Fruit fly (Drosophila melanogaster) whole organism, embryonic: Measurements from ENCODE around the gene CG14664.
A peak's percentile ranks its signal among the peaks of the same experiment; 100 is the strongest.

Experiments
- Atf-2 ChIP-seq: fragments of 200-800 bp; sonication (Bioruptor generic); optimal IDR thresholded peaks from 2 replicates; lab custom pipeline; 2016; ENCODE audit warnings: missing biosample characterization, missing genetic modification characterization
- CG1024 ChIP-seq: fragments of 200-800 bp; sonication (Bioruptor generic); IDR thresholded peaks from 2 replicates; pipeline ENCODE4 v1.3.6; 2022; ENCODE audit warnings: missing biosample characterization, missing genetic modification characterization
- CG11085 ChIP-seq: fragments of 200-800 bp; sonication (Bioruptor generic); IDR thresholded peaks from 2 replicates; pipeline ENCODE4 v1.3.6; 2022; ENCODE audit warnings: missing biosample characterization, missing genetic modification characterization
- CG12236 ChIP-seq: fragments of 200-800 bp; sonication (Bioruptor generic); optimal IDR thresholded peaks from 2 replicates; lab custom pipeline; 2016; ENCODE audit warnings: missing biosample characterization, missing genetic modification characterization
- CG12299 ChIP-seq: fragments of 200-800 bp; sonication (Bioruptor generic); optimal IDR thresholded peaks from 2 replicates; lab custom pipeline; 2018; ENCODE audit warnings: missing biosample characterization, mild to moderate bottlenecking, missing genetic modification characterization
- CG12659 ChIP-seq: fragments of 200-800 bp; sonication (Bioruptor generic); optimal IDR thresholded peaks from 3 replicates; lab custom pipeline; 2017; ENCODE audit warnings: mild to moderate bottlenecking, missing biosample characterization, missing genetic modification reagents, missing genetic modification characterization
- CG13775 ChIP-seq: fragments of 200-800 bp; sonication (Bioruptor generic); optimal IDR thresholded peaks from 3 replicates; lab custom pipeline; 2017; ENCODE audit warnings: missing biosample characterization, mild to moderate bottlenecking, missing genetic modification characterization
- CG17361 ChIP-seq: fragments of 200-800 bp; sonication (Bioruptor generic); IDR thresholded peaks from 3 replicates; pipeline ENCODE4 v1.3.6; 2022; ENCODE audit warnings: missing biosample characterization, missing genetic modification characterization
- CG17385 ChIP-seq: fragments of 200-800 bp; sonication (Bioruptor generic); optimal IDR thresholded peaks from 3 replicates; lab custom pipeline; 2018; ENCODE audit warnings: missing biosample characterization, mild to moderate bottlenecking, missing genetic modification characterization
- CG17829 ChIP-seq: fragments of 200-800 bp; optimal IDR thresholded peaks from 2 replicates; lab custom pipeline; 2019; ENCODE audit warnings: missing biosample characterization, mild to moderate bottlenecking, missing genetic modification characterization, moderate library complexity
- CG30431 ChIP-seq: fragments of 200-800 bp; sonication (Bioruptor generic); optimal IDR thresholded peaks from 2 replicates; lab custom pipeline; 2017; ENCODE audit warnings: missing biosample characterization, missing genetic modification characterization
- CG31224 ChIP-seq: fragments of 200-800 bp; sonication (Bioruptor generic); IDR thresholded peaks from 2 replicates; pipeline ENCODE4 v1.3.6; 2022; ENCODE audit warnings: missing biosample characterization, missing genetic modification characterization
- CG3726 ChIP-seq: fragments of 200-800 bp; sonication (Bioruptor generic); IDR thresholded peaks from 3 replicates; pipeline ENCODE4, ENCODE4 v1.3.6; 2022; ENCODE audit warnings: missing biosample characterization, missing genetic modification characterization
- CG4360 ChIP-seq: fragments of 200-800 bp; sonication (Bioruptor generic); IDR thresholded peaks from 2 replicates; pipeline ENCODE4 v1.3.6; 2022; ENCODE audit warnings: missing biosample characterization, missing genetic modification characterization
- CG7271 ChIP-seq: fragments of 200-800 bp; sonication (Bioruptor generic); optimal IDR thresholded peaks from 2 replicates; lab custom pipeline; 2018; ENCODE audit warnings: missing biosample characterization, mild to moderate bottlenecking, missing genetic modification characterization, moderate library complexity
- CG7987 ChIP-seq: fragments of 200-800 bp; sonication (Bioruptor generic); optimal IDR thresholded peaks from 2 replicates; lab custom pipeline; 2018; ENCODE audit warnings: missing biosample characterization, mild to moderate bottlenecking, missing genetic modification characterization, moderate library complexity
- CG8089 ChIP-seq: fragments of 200-800 bp; sonication (Bioruptor generic); optimal IDR thresholded peaks from 3 replicates; lab custom pipeline; 2016; ENCODE audit warnings: missing biosample characterization, missing genetic modification characterization
- CG8388 ChIP-seq: fragments of 200-800 bp; sonication (Bioruptor generic); optimal IDR thresholded peaks from 2 replicates; lab custom pipeline; 2019; ENCODE audit warnings: missing biosample characterization, mild to moderate bottlenecking, missing genetic modification characterization, moderate library complexity
- CG8765 ChIP-seq: fragments of 200-800 bp; sonication (Bioruptor generic); IDR thresholded peaks from 2 replicates; pipeline ENCODE4 v1.3.6; 2022; ENCODE audit warnings: missing biosample characterization, missing genetic modification characterization
- CHES-1-like ChIP-seq: fragments of 200-800 bp; sonication (Bioruptor generic); optimal IDR thresholded peaks from 2 replicates; lab custom pipeline; 2016; ENCODE audit warnings: missing biosample characterization, missing genetic modification characterization
- HLH4C ChIP-seq: fragments of 200-800 bp; sonication (Bioruptor generic); IDR thresholded peaks from 3 replicates; pipeline ENCODE4 v1.3.6; 2022; ENCODE audit warnings: missing biosample characterization, missing genetic modification characterization; ENCODE audit not compliant: partially characterized antibody
- HLHmδ ChIP-seq: fragments of 200-800 bp; sonication (Bioruptor generic); optimal IDR thresholded peaks from 2 replicates; lab custom pipeline; 2018; ENCODE audit warnings: missing biosample characterization, mild to moderate bottlenecking, missing genetic modification characterization, moderate library complexity
- Hr3 ChIP-seq: fragments of 200-800 bp; sonication (Bioruptor generic); optimal IDR thresholded peaks from 3 replicates; lab custom pipeline; 2016; ENCODE audit warnings: missing biosample characterization, missing genetic modification characterization
- Mad ChIP-seq: fragments of 200-800 bp; sonication (Bioruptor generic); optimal IDR thresholded peaks from 2 replicates; lab custom pipeline; 2016; ENCODE audit warnings: missing biosample characterization, missing genetic modification characterization
- Max ChIP-seq: fragments of 200-800 bp; sonication (Bioruptor generic); optimal IDR thresholded peaks from 2 replicates; lab custom pipeline; 2016; ENCODE audit warnings: missing biosample characterization, mild to moderate bottlenecking, missing genetic modification characterization
- Med ChIP-seq: fragments of 200-800 bp; sonication (Bioruptor generic); peaks from one replicate; lab custom pipeline; 2016; ENCODE audit warnings: missing biosample characterization, missing genetic modification characterization, mild to moderate bottlenecking, inconsistent platforms, moderate library complexity
- Ssrp ChIP-seq: fragments of 200-800 bp; sonication (Bioruptor generic); optimal IDR thresholded peaks from 2 replicates; lab custom pipeline; 2018; ENCODE audit warnings: missing biosample characterization, mild to moderate bottlenecking, missing genetic modification characterization, moderate library complexity
- br ChIP-seq: fragments of >200 bp; optimal IDR thresholded peaks from 2 replicates; lab custom pipeline; 2017
- corto ChIP-seq: fragments of 200-800 bp; sonication (Bioruptor generic); optimal IDR thresholded peaks from 2 replicates; lab custom pipeline; 2016; ENCODE audit warnings: missing biosample characterization, mild to moderate bottlenecking, missing genetic modification characterization, moderate library complexity
- da ChIP-seq: fragments of 200-800 bp; sonication (Bioruptor generic); optimal IDR thresholded peaks from 2 replicates; lab custom pipeline; 2016; ENCODE audit warnings: missing biosample characterization, missing genetic modification characterization
- dmrt11E ChIP-seq: fragments of 200-800 bp; sonication (Bioruptor generic); optimal IDR thresholded peaks from 3 replicates; lab custom pipeline; 2018; ENCODE audit warnings: missing biosample characterization, mild to moderate bottlenecking, missing genetic modification characterization, moderate library complexity
- fd3F ChIP-seq: fragments of 200-800 bp; sonication (Bioruptor generic); optimal IDR thresholded peaks from 2 replicates; lab custom pipeline; 2018; ENCODE audit warnings: missing biosample characterization, mild to moderate bottlenecking, missing genetic modification characterization, moderate library complexity
- knrl ChIP-seq: fragments of 200-800 bp; sonication (Bioruptor generic); IDR thresholded peaks from 3 replicates; pipeline ENCODE4 v1.3.6; 2022; ENCODE audit warnings: missing biosample characterization, missing genetic modification characterization; ENCODE audit not compliant: partially characterized antibody
- lab ChIP-seq: fragments of 200-800 bp; sonication (Bioruptor generic); optimal IDR thresholded peaks from 3 replicates; lab custom pipeline; 2017; ENCODE audit warnings: missing biosample characterization, missing genetic modification characterization, mild to moderate bottlenecking, moderate library complexity, missing genetic modification reagents
- nerfin-1 ChIP-seq: fragments of 200-800 bp; sonication (Bioruptor generic); optimal IDR thresholded peaks from 3 replicates; lab custom pipeline; 2019; ENCODE audit warnings: missing biosample characterization, mild to moderate bottlenecking, missing genetic modification characterization, moderate library complexity
- odd ChIP-seq: fragments of 200-800 bp; sonication (Bioruptor generic); optimal IDR thresholded peaks from 2 replicates; lab custom pipeline; 2017; ENCODE audit warnings: missing biosample characterization, mild to moderate bottlenecking, missing genetic modification characterization
- otp ChIP-seq: fragments of 200-800 bp; sonication (Bioruptor generic); IDR thresholded peaks from 3 replicates; pipeline ENCODE4, ENCODE4 v1.3.6; 2022; ENCODE audit warnings: missing biosample characterization, missing genetic modification characterization
- pros ChIP-seq: fragments of 200-800 bp; sonication (Bioruptor generic); optimal IDR thresholded peaks from 3 replicates; lab custom pipeline; 2019; ENCODE audit warnings: missing biosample characterization, mild to moderate bottlenecking, missing genetic modification characterization, moderate library complexity
- pzg ChIP-seq: fragments of 200-800 bp; sonication (Bioruptor generic); optimal IDR thresholded peaks from 3 replicates; lab custom pipeline; 2018; ENCODE audit warnings: missing biosample characterization, mild to moderate bottlenecking, missing genetic modification characterization, moderate library complexity
- repo ChIP-seq: fragments of 200-800 bp; sonication (Bioruptor generic); optimal IDR thresholded peaks from 2 replicates; lab custom pipeline; 2016; ENCODE audit warnings: missing biosample characterization, missing genetic modification characterization
- row ChIP-seq: fragments of 200-800 bp; sonication (Bioruptor generic); IDR thresholded peaks from 3 replicates; pipeline ENCODE4 v1.3.6; 2022; ENCODE audit warnings: missing biosample characterization, missing genetic modification characterization
- slp2 ChIP-seq: fragments of 200-800 bp; sonication (Bioruptor generic); optimal IDR thresholded peaks from 2 replicates; lab custom pipeline; 2016; ENCODE audit warnings: missing biosample characterization, missing genetic modification characterization
- so ChIP-seq: fragments of 200-800 bp; sonication (Bioruptor generic); IDR thresholded peaks from 3 replicates; pipeline ENCODE4 v1.3.6; 2022; ENCODE audit warnings: missing biosample characterization, missing genetic modification characterization
- sqz ChIP-seq: fragments of 200-800 bp; sonication (Bioruptor generic); optimal IDR thresholded peaks from 3 replicates; lab custom pipeline; 2018; ENCODE audit warnings: missing biosample characterization, mild to moderate bottlenecking, missing genetic modification characterization
- tap ChIP-seq: fragments of 200-800 bp; optimal IDR thresholded peaks from 3 replicates; lab custom pipeline; 2019; ENCODE audit warnings: missing biosample characterization, mild to moderate bottlenecking, missing genetic modification characterization, moderate library complexity
- usp ChIP-seq: fragments of >200 bp; optimal IDR thresholded peaks from 2 replicates; lab custom pipeline; 2017; ENCODE audit warnings: missing biosample characterization, missing genetic modification characterization
- vfl ChIP-seq: fragments of 200-800 bp; sonication (Bioruptor generic); optimal IDR thresholded peaks from 2 replicates; lab custom pipeline; 2016; ENCODE audit warnings: missing biosample characterization, missing genetic modification characterization
- zf30C ChIP-seq: fragments of 200-800 bp; sonication (Bioruptor generic); optimal IDR thresholded peaks from 3 replicates; lab custom pipeline; 2018; ENCODE audit warnings: missing biosample characterization, mild to moderate bottlenecking, missing genetic modification characterization

Gene CG14664

DNA sequence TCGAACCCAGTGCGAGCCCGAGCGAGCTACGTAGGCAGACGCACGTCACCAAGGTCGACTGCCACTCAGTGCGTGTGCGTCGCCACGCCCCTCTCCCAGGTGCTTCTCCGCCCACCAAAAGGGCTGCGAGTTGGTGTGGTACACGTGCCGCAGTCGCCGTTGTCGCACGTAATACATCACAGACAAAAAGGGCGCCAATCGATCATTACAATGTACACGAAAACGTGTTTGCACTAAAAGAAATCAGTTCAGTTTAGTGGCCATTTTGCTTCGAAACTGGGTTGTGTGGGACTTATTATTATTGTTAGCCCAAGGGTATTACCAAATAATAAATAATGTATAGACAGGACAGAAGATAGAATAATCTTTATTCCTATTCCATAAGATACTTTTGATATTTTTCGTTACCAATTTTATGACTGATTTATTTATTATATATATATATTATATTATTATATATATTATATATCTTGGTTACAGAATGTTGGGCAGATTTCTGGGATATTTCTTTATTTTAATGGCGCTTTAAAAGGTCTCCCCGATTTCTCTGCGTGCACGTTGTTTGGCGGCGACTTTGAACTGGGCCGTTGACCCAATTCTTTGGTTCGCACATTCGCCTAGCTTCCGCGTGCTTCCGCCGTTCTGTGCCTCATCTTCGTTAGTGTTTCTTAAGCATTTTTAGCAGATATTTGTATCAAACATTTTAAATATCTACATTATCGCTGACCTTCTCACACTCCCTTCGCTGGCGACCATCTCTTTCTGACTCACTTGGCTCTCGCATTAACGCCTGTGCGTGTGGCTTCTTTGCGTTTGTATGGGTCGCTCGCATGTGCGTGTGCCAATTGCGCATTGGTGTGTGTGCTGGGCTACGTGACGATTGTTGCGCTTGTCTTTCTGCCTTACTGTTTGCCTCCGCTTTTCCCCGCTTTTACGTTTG is 39.6 kb downstream of the CG14664 start (continued):
- peak; percentile 77 for TF ChIP-seq row (GFP tag; lab: Robert Waterston, UW)
- TF ChIP-seq CG7987 (GFP tag; lab: Kevin White, UChicago): peak; percentile 47
- peak; percentile 94 for TF ChIP-seq CG12659 (GFP tag; lab: Kevin White, UChicago)
- peak; percentile 83 for TF ChIP-seq fd3F
- TF ChIP-seq nerfin-1 (tag; lab: Kevin White, UChicago): peak; percentile 71
- 0 out of 2 replicates have a peak, but pooled peaks have one; percentile 24 for TF ChIP-seq CG4360 (GFP tag; lab: Robert Waterston, UW)
- peak; percentile 0 for TF ChIP-seq pzg (GFP tag; lab: Kevin White, UChicago)
- TF ChIP-seq CG17385: peak; percentile 87
- TF ChIP-seq Atf-2 (GFP tag; lab: Kevin White, UChicago): no peak
- TF ChIP-seq sqz: peak; percentile 80
- 0 out of 3 replicates have a peak, but pooled peaks have one; percentile 64 for TF ChIP-seq CG3726 (GFP tag; lab: Robert Waterston, UW)
- 0 out of 2 replicates have a peak, but pooled peaks have one; percentile 23 for TF ChIP-seq CG11085 (GFP tag; lab: Robert Waterston, UW)
- no peak for TF ChIP-seq HLH4C (GFP tag; lab: Robert Waterston, UW)
- peak; percentile 92 for TF ChIP-seq zf30C (GFP tag; lab: Kevin White, UChicago)
- TF ChIP-seq usp: no peak
- TF ChIP-seq Hr3: peak; percentile 89
- peak; percentile 97 for TF ChIP-seq CG17361 (GFP tag; lab: Robert Waterston, UW)
- no peak for TF ChIP-seq CG12236 (GFP tag; lab: Kevin White, UChicago)
- no peak for TF ChIP-seq br (lab: Kevin White, UChicago)
- peak; percentile 93 for TF ChIP-seq CG17829 (tag; lab: Kevin White, UChicago)
- no peak for TF ChIP-seq CG1024 (GFP tag; lab: Robert Waterston, UW)
- peak; percentile 61 for TF ChIP-seq CG31224 (GFP tag; lab: Robert Waterston, UW)
- peak; percentile 79 for TF ChIP-seq tap (tag; lab: Kevin White, UChicago)
- peak; percentile 78 for TF ChIP-seq Med (GFP tag; lab: Kevin White, UChicago)
- peak; percentile 81 for TF ChIP-seq CG12299
- TF ChIP-seq corto (GFP tag; lab: Kevin White, UChicago): no peak
- TF ChIP-seq Mad (GFP tag; lab: Kevin White, UChicago): no peak
- peak; percentile 88 for TF ChIP-seq CG13775 (GFP tag; lab: Kevin White, UChicago)
- peak; percentile 46 for TF ChIP-seq CG7271 (tag; lab: Kevin White, UChicago)
- TF ChIP-seq lab: peak; percentile 88
- peak; percentile 88; the same call in 2 of the 3 replicates for TF ChIP-seq so (GFP tag; lab: Robert Waterston, UW)
- TF ChIP-seq dmrt11E (tag; lab: Kevin White, UChicago): peak; percentile 83
- peak; percentile 36 for TF ChIP-seq pros (GFP tag; lab: Kevin White, UChicago)
- no peak for TF ChIP-seq HLHmδ
- TF ChIP-seq CG8089 (GFP tag; lab: Kevin White, UChicago): no peak
- TF ChIP-seq Ssrp (tag; lab: Kevin White, UChicago): peak; percentile 87
- no peak for TF ChIP-seq slp2 (GFP tag; lab: Kevin White, UChicago)
- no peak; the same call in 2 of the 3 replicates for TF ChIP-seq otp
- TF ChIP-seq da: no peak
- TF ChIP-seq CG30431 (GFP tag; lab: Kevin White, UChicago): peak; percentile 77
- TF ChIP-seq vfl: no peak
- peak; percentile 69 for TF ChIP-seq Max (GFP tag; lab: Kevin White, UChicago)
- TF ChIP-seq CG8765 (GFP tag; lab: Robert Waterston, UW): no peak
- no peak for TF ChIP-seq repo (GFP tag; lab: Kevin White, UChicago)
- TF ChIP-seq knrl: no peak
- TF ChIP-seq odd: peak; percentile 89
- no peak for TF ChIP-seq CHES-1-like (GFP tag; lab: Kevin White, UChicago)
- peak; percentile 83 for TF ChIP-seq CG8388
